Worm (Caenorhabditis elegans) whole organism, L2 larva: ENCODE measurements around the gene flp-21.

ENCODE experiments used
- C34F6.9 ChIP-seq: fragments of 150-350 bp; optimal IDR thresholded peaks from 2 replicates; lab custom pipeline; 2014; ENCODE audit warnings: missing biosample characterization, missing genetic modification characterization
- F13H6.1 ChIP-seq: sonication (generic microtip); optimal IDR thresholded peaks from 2 replicates; lab custom pipeline; 2016; ENCODE audit warnings: missing genetic modification characterization, missing compliant biosample characterization
- R02D3.7 ChIP-seq: fragments of 150-350 bp; optimal IDR thresholded peaks from 2 replicates; lab custom pipeline; 2014; ENCODE audit warnings: missing biosample characterization, missing genetic modification characterization
- Y55F3AM.14 ChIP-seq: fragments of 200-800 bp; sonication (Bioruptor generic); optimal IDR thresholded peaks from 2 replicates; lab custom pipeline; 2018; ENCODE audit warnings: mild to moderate bottlenecking, missing genetic modification characterization, missing compliant biosample characterization
- ZK546.5 ChIP-seq: sonication (generic microtip); optimal IDR thresholded peaks from 2 replicates; lab custom pipeline; 2017; ENCODE audit warnings: missing biosample characterization, missing genetic modification characterization
- alr-1 ChIP-seq: fragments of 150-350 bp; optimal IDR thresholded peaks from 2 replicates; lab custom pipeline; 2014; ENCODE audit warnings: missing biosample characterization, missing genetic modification characterization
- aly-2 ChIP-seq: fragments of 150-350 bp; optimal IDR thresholded peaks from 2 replicates; lab custom pipeline; 2014; ENCODE audit warnings: missing biosample characterization, missing genetic modification characterization
- blmp-1 ChIP-seq: sonication (generic microtip); optimal IDR thresholded peaks from 2 replicates; lab custom pipeline; 2017; ENCODE audit warnings: missing genetic modification characterization, mild to moderate bottlenecking, missing compliant biosample characterization, antibody characterized with exemption, moderate library complexity; ENCODE audit not compliant: insufficient read depth
- ceh-16 ChIP-seq: fragments of 150-350 bp; optimal IDR thresholded peaks from 2 replicates; lab custom pipeline; 2014; ENCODE audit warnings: missing biosample characterization, missing genetic modification characterization
- ceh-82 ChIP-seq: fragments of 150-350 bp; optimal IDR thresholded peaks from 2 replicates; lab custom pipeline; 2014; ENCODE audit warnings: missing biosample characterization, missing genetic modification characterization
- crh-2 ChIP-seq: sonication (generic microtip); optimal IDR thresholded peaks from 2 replicates; lab custom pipeline; 2017; ENCODE audit warnings: missing biosample characterization, missing genetic modification characterization
- dmd-4 ChIP-seq: sonication (generic microtip); optimal IDR thresholded peaks from 2 replicates; lab custom pipeline; 2017; ENCODE audit warnings: missing biosample characterization, missing genetic modification characterization
- egl-27 ChIP-seq: sonication (generic microtip); optimal IDR thresholded peaks from 3 replicates; lab custom pipeline; 2017; ENCODE audit warnings: missing biosample characterization, missing genetic modification reagents, missing genetic modification characterization
- elt-3 ChIP-seq: sonication (generic microtip); optimal IDR thresholded peaks from 2 replicates; lab custom pipeline; 2017; ENCODE audit warnings: missing biosample characterization, missing genetic modification characterization
- fos-1 ChIP-seq: fragments of 150-350 bp; optimal IDR thresholded peaks from 2 replicates; lab custom pipeline; 2014; ENCODE audit warnings: missing biosample characterization, missing genetic modification characterization
- gmeb-1 ChIP-seq: fragments of 150-350 bp; optimal IDR thresholded peaks from 2 replicates; lab custom pipeline; 2014; ENCODE audit warnings: missing biosample characterization, missing genetic modification characterization
- lin-11 ChIP-seq: fragments of 150-350 bp; sonication (generic microtip); optimal IDR thresholded peaks from 2 replicates; lab custom pipeline; 2014; ENCODE audit warnings: missing biosample characterization, missing genetic modification characterization, inconsistent platforms, mixed read lengths
- lin-13 ChIP-seq: fragments of 150-350 bp; optimal IDR thresholded peaks from 2 replicates; lab custom pipeline; 2014; ENCODE audit warnings: missing biosample characterization, missing genetic modification reagents, missing genetic modification characterization
- lin-39 ChIP-seq: fragments of 150-350 bp; optimal IDR thresholded peaks from 2 replicates; lab custom pipeline; 2014; ENCODE audit warnings: missing biosample characterization, missing genetic modification reagents, missing genetic modification characterization
- lsy-2 ChIP-seq, 2 experiments: fragments of 150-350 bp in 1 of 2; sonication (generic microtip) in 1 of 2; optimal IDR thresholded peaks; 2 replicates each; lab custom pipeline; 2014 to 2017; ENCODE audit warnings: missing biosample characterization in 2 of 2, missing genetic modification characterization in 2 of 2
- mab-5 ChIP-seq: fragments of 150-350 bp; optimal IDR thresholded peaks from 2 replicates; lab custom pipeline; 2014; ENCODE audit warnings: missing biosample characterization, missing genetic modification characterization
- mbf-1 ChIP-seq: sonication (generic microtip); optimal IDR thresholded peaks from 2 replicates; lab custom pipeline; 2017; ENCODE audit warnings: missing biosample characterization, missing genetic modification characterization
- mdl-1 ChIP-seq, 2 experiments: fragments of 150-350 bp in 1 of 2; sonication (generic microtip) in 1 of 2; optimal IDR thresholded peaks; 2 replicates each; lab custom pipeline; 2017; ENCODE audit warnings: missing biosample characterization in 2 of 2, missing genetic modification characterization in 2 of 2
- nhr-10 ChIP-seq: sonication (generic microtip); optimal IDR thresholded peaks from 2 replicates; lab custom pipeline; 2017; ENCODE audit warnings: missing biosample characterization, missing genetic modification characterization
- nhr-11 ChIP-seq: fragments of 150-350 bp; optimal IDR thresholded peaks from 2 replicates; lab custom pipeline; 2014; ENCODE audit warnings: missing biosample characterization, missing genetic modification characterization
- nhr-129 ChIP-seq: fragments of 150-350 bp; optimal IDR thresholded peaks from 2 replicates; lab custom pipeline; 2014; ENCODE audit warnings: missing biosample characterization, missing genetic modification characterization
- nhr-21 ChIP-seq: fragments of 150-350 bp; optimal IDR thresholded peaks from 2 replicates; lab custom pipeline; 2014; ENCODE audit warnings: missing biosample characterization, missing genetic modification characterization
- nhr-237 ChIP-seq: fragments of 150-350 bp; optimal IDR thresholded peaks from 2 replicates; lab custom pipeline; 2014; ENCODE audit warnings: missing biosample characterization, missing genetic modification characterization
- nhr-25 ChIP-seq: fragments of 150-350 bp; sonication (generic microtip); optimal IDR thresholded peaks from 3 replicates; lab custom pipeline; 2014; ENCODE audit warnings: missing biosample characterization, missing genetic modification characterization
- nhr-77 ChIP-seq: fragments of 150-350 bp; optimal IDR thresholded peaks from 2 replicates; lab custom pipeline; 2014; ENCODE audit warnings: missing biosample characterization, missing genetic modification characterization
- sem-4 ChIP-seq: fragments of 150-350 bp; optimal IDR thresholded peaks from 2 replicates; lab custom pipeline; 2014; ENCODE audit warnings: missing biosample characterization, missing genetic modification reagents, missing genetic modification characterization
- skn-1 ChIP-seq: sonication (generic microtip); optimal IDR thresholded peaks from 2 replicates; lab custom pipeline; 2017; ENCODE audit warnings: missing biosample characterization, missing genetic modification characterization
- sma-3 ChIP-seq: sonication (generic microtip); optimal IDR thresholded peaks from 2 replicates; lab custom pipeline; 2016; ENCODE audit warnings: missing genetic modification reagents, missing genetic modification characterization, missing compliant biosample characterization
- sma-9 ChIP-seq, 2 experiments: fragments of 150-350 bp in 1 of 2; sonication (generic microtip) in 1 of 2; optimal IDR thresholded peaks; 2 replicates each; lab custom pipeline; 2014 to 2016; ENCODE audit warnings: missing genetic modification characterization in 2 of 2, mild to moderate bottlenecking in 1 of 2, missing biosample characterization in 1 of 2, missing compliant biosample characterization in 1 of 2, missing genetic modification reagents in 1 of 2, moderate library complexity in 1 of 2
- snpc-4 ChIP-seq: fragments of 150-350 bp; optimal IDR thresholded peaks from 2 replicates; lab custom pipeline; 2014; ENCODE audit warnings: missing biosample characterization, missing genetic modification characterization
- unc-39 ChIP-seq: fragments of 150-350 bp; optimal IDR thresholded peaks from 2 replicates; lab custom pipeline; 2014; ENCODE audit warnings: missing biosample characterization, missing genetic modification characterization
- unc-55 ChIP-seq: fragments of 150-350 bp; sonication (generic microtip); optimal IDR thresholded peaks from 3 replicates; lab custom pipeline; 2014; ENCODE audit warnings: missing biosample characterization, missing genetic modification reagents, missing genetic modification characterization
- unc-62 ChIP-seq: fragments of 150-350 bp; optimal IDR thresholded peaks from 2 replicates; lab custom pipeline; 2014; ENCODE audit warnings: missing biosample characterization, missing genetic modification reagents, missing genetic modification characterization
- zag-1 ChIP-seq: fragments of 150-350 bp; optimal IDR thresholded peaks from 2 replicates; lab custom pipeline; 2014; ENCODE audit warnings: missing biosample characterization, missing genetic modification characterization
- ztf-11 ChIP-seq: sonication (generic microtip); optimal IDR thresholded peaks from 2 replicates; lab custom pipeline; 2017; ENCODE audit warnings: missing biosample characterization, missing genetic modification characterization
- ztf-4 ChIP-seq: fragments of 150-350 bp; optimal IDR thresholded peaks from 2 replicates; lab custom pipeline; 2014; ENCODE audit warnings: missing biosample characterization, missing genetic modification characterization

The flp-21 gene

ce11 chrV:7776029-7776628 lies 17.0 kb upstream of the flp-21 start, which contains the start of the genes rpl-39 and rps-30:
Gene rpl-39, minus strand, starts transcription at chrV:7776079.
Gene rps-30, plus strand, starts transcription at chrV:7776578.
- TF ChIP-seq nhr-21 (tag; lab: Kevin White, UChicago) (peak; percentile 73), crh-2 (tag; lab: Kevin White, UChicago) (peak; percentile 83), nhr-11 (tag; lab: Kevin White, UChicago) (no peak), nhr-25 (tag; lab: Kevin White, UChicago) (peak; percentile 78), unc-39 (no peak), ceh-82 (tag; lab: Kevin White, UChicago) (peak; percentile 56), blmp-1 (tag; lab: Kevin White, UChicago) (peak; percentile 66), lin-39 (tag; lab: Kevin White, UChicago) (no peak), lin-11 (tag; lab: Kevin White, UChicago) (peak; percentile 81), fos-1 (tag; lab: Kevin White, UChicago) (peak; percentile 73), snpc-4 (peak; percentile 42), ZK546.5 (tag; lab: Kevin White, UChicago) (peak; percentile 48), mbf-1 (no peak), lin-13 (GFP tag; lab: Kevin White, UChicago) (peak; percentile 78), sma-3 (GFP tag; lab: Kevin White, UChicago) (peak; percentile 69), ceh-16 (tag; lab: Kevin White, UChicago) (peak; percentile 86), mab-5 (tag; lab: Kevin White, UChicago) (peak; percentile 69), R02D3.7 (peak; percentile 59), lsy-2 (tag; optimal IDR thresholded peaks at IDR 0.05; lab: Kevin White, UChicago) (peak; percentile 68 to 92), nhr-129 (tag; lab: Kevin White, UChicago) (peak; percentile 88), egl-27 (peak; percentile 47), C34F6.9 (tag; lab: Kevin White, UChicago) (peak; percentile 87), gmeb-1 (tag; lab: Kevin White, UChicago) (peak; percentile 84), zag-1 (tag; lab: Kevin White, UChicago) (peak; percentile 50), elt-3 (tag; lab: Kevin White, UChicago) (no peak), sma-9 (GFP tag; optimal IDR thresholded peaks at IDR 0.05; lab: Kevin White, UChicago) (peak; percentile 80), sma-9 (tag; optimal IDR thresholded peaks at IDR 0.05; lab: Kevin White, UChicago) (no peak), nhr-77 (tag; lab: Kevin White, UChicago) (no peak), unc-55 (peak; percentile 98), F13H6.1 (tag; lab: Kevin White, UChicago) (peak; percentile 75)

- TF ChIP-seq aly-2 (no peak), lin-39 (tag; lab: Kevin White, UChicago) (no peak), elt-3 (tag; lab: Kevin White, UChicago) (no peak), lin-13 (GFP tag; lab: Kevin White, UChicago) (no peak), nhr-11 (tag; lab: Kevin White, UChicago) (no peak), ceh-16 (tag; lab: Kevin White, UChicago) (no peak), ceh-82 (tag; lab: Kevin White, UChicago) (no peak), crh-2 (tag; lab: Kevin White, UChicago) (no peak), Y55F3AM.14 (GFP tag; lab: Kevin White, UChicago) (no peak), nhr-21 (tag; lab: Kevin White, UChicago) (no peak), ztf-4 (no peak), R02D3.7 (no peak), sem-4 (no peak)
Measured at ce11 chrV:7777098-7777497, 16.1 kb upstream of the flp-21 start, which contains the start of gene C26F1.3. Gene C26F1.3, plus strand, starts transcription at chrV:7777300.

DNA sequence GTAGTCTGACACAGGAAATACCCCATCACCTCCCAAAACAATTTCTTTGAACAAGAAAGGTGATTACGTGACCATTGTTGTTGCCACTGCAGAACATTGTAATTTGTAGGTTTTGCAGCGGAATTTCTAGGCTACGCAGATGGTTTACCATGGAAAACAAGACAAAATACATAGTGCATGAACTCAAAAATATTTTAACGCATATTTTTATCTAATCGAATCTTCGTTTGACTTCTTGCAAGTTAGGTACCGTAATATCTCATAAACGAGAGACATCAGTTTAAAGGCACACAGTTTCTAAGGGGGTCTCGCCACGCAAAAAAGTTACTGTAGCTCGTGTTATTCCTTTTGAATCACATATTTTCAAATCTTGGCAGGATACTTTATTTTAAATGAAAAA lies 14.2 kb upstream of the flp-21 start:
- TF ChIP-seq crh-2 (tag; lab: Kevin White, UChicago) (no peak), ztf-4 (no peak), lin-11 (tag; lab: Kevin White, UChicago) (no peak), dmd-4 (tag; lab: Kevin White, UChicago) (no peak), fos-1 (tag; lab: Kevin White, UChicago) (no peak), mdl-1 (tag; optimal IDR thresholded peaks at IDR 0.05; lab: Kevin White, UChicago) (no peak), nhr-237 (no peak), nhr-25 (tag; lab: Kevin White, UChicago) (no peak), ceh-82 (tag; lab: Kevin White, UChicago) (no peak), nhr-10 (tag; lab: Kevin White, UChicago) (no peak), unc-62 (GFP tag; lab: Kevin White, UChicago) (no peak), sma-3 (GFP tag; lab: Kevin White, UChicago) (no peak), skn-1 (no peak), nhr-21 (tag; lab: Kevin White, UChicago) (no peak), F13H6.1 (tag; lab: Kevin White, UChicago) (no peak), alr-1 (tag; lab: Kevin White, UChicago) (no peak), nhr-129 (tag; lab: Kevin White, UChicago) (no peak), sma-9 (GFP tag; optimal IDR thresholded peaks at IDR 0.05; lab: Kevin White, UChicago) (no peak), sma-9 (tag; optimal IDR thresholded peaks at IDR 0.05; lab: Kevin White, UChicago) (no peak), sem-4 (no peak), ztf-11 (tag; lab: Kevin White, UChicago) (no peak)
